Worm (Caenorhabditis elegans): ENCODE results near the gene C16D9.4.

ce11 chrV:8269878-8270277, 27.2 kb upstream of the C16D9.4 start:
- no peak for TF ChIP-seq pqm-1 (tag; optimal IDR thresholded peaks at IDR 0.05)
- TF ChIP-seq C38D4.7 (GFP tag; optimal IDR thresholded peaks at IDR 0.05), result no peak
- TF ChIP-seq ceh-19 (GFP tag; optimal IDR thresholded peaks at IDR 0.05), result no peak
- TF ChIP-seq ama-1 (optimal IDR thresholded peaks at IDR 0.05), result no peak
- TF ChIP-seq sox-4 (tag; optimal IDR thresholded peaks at IDR 0.05), result no peak
- TF ChIP-seq ceh-2 (tag; optimal IDR thresholded peaks at IDR 0.05), result no peak
- no peak for TF ChIP-seq unc-42 (tag; optimal IDR thresholded peaks at IDR 0.05)

Measured in whole organism, late embryonic.